Fruit fly (Drosophila melanogaster): ENCODE measurements around the gene CG46042.

DNA sequence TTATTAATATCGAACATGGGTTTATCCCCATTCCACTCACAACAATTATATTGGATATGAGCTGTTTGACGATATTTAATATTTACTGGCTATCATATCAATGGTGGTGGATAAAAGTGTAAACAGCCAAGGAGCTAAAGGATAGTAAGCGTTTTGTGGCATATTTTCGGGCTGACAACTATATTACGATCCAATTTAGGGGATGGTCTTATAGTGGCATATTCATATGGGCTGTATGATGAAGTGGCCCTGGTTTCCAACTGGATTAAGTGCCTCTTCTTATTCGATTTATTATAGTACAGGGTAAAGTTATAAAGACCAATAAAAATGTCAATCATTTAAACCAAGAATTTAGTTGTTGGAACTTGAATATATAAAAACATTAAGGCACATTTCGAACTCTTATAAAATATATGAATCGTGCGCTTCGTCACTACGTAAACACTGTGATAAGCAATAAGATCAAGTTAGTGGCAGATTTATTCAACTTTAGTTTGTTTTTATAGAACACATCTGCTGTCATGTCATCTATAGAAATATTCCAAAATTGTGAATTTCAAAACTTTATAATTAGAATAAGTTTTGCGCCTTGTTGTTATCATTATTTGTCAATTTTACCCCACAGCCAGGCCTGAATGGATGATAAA, 3.1 kb downstream of the CG46042 start:
- TF ChIP-seq ttk (optimal IDR thresholded peaks at IDR 0.05) (no peak), psq (optimal IDR thresholded peaks at IDR 0.05) (no peak), Myc (optimal IDR thresholded peaks at IDR 0.05) (no peak)

Measured in Kc167 (cell line).